Fruit fly (Drosophila melanogaster): ENCODE results near the gene CG31546.
A peak's percentile ranks its signal among the peaks of the same experiment; 100 is the strongest.

CG31546 gene

dm6 chr3R:5622985-5623630 is 12.3 kb downstream of the CG31546 start (continued):
- peak; percentile 61 for TF ChIP-seq CG4424 (GFP tag; optimal IDR thresholded peaks at IDR 0.05)
- TF ChIP-seq Mes4 (GFP tag; optimal IDR thresholded peaks at IDR 0.05), result peak; percentile 69
- peak; percentile 68 for TF ChIP-seq Lhr (GFP tag; optimal IDR thresholded peaks at IDR 0.05)
- TF ChIP-seq gsb-n (tag; optimal IDR thresholded peaks at IDR 0.05), result peak; percentile 83
- TF ChIP-seq CG5953 (GFP tag; IDR thresholded peaks at IDR 0.05), result no peak
- TF ChIP-seq slbo (GFP tag; IDR thresholded peaks at IDR 0.05), result no peak
- peak; percentile 77 for TF ChIP-seq Kr (GFP tag; optimal IDR thresholded peaks at IDR 0.05)
- TF ChIP-seq gcm (GFP tag; optimal IDR thresholded peaks at IDR 0.05), result peak; percentile 79
- TF ChIP-seq B-H2 (GFP tag; optimal IDR thresholded peaks at IDR 0.05), result peak; percentile 85
- TF ChIP-seq CG9727 (GFP tag; optimal IDR thresholded peaks at IDR 0.05), result peak; percentile 86
- TF ChIP-seq shn (GFP tag; optimal IDR thresholded peaks at IDR 0.05), result peak; percentile 52
- TF ChIP-seq Deaf1 (tag; optimal IDR thresholded peaks at IDR 0.05), result peak; percentile 37
- TF ChIP-seq Fer2 (tag; optimal IDR thresholded peaks at IDR 0.05), result peak; percentile 39
- TF ChIP-seq CG4730 (GFP tag; IDR thresholded peaks at IDR 0.05), result no peak
- TF ChIP-seq CG30431 (GFP tag; optimal IDR thresholded peaks at IDR 0.05), result no peak
- peak; percentile 56 for TF ChIP-seq CG17186 (GFP tag; optimal IDR thresholded peaks at IDR 0.05)
- peak; percentile 85 for TF ChIP-seq HLHmδ (GFP tag; optimal IDR thresholded peaks at IDR 0.05)
- TF ChIP-seq Med (GFP tag), result peak; percentile 96
- peak; percentile 30 for TF ChIP-seq pzg (GFP tag; optimal IDR thresholded peaks at IDR 0.05)
- TF ChIP-seq CG1603 (tag; optimal IDR thresholded peaks at IDR 0.05), result peak; percentile 81
- no peak for TF ChIP-seq ken (GFP tag; IDR thresholded peaks at IDR 0.05)
- peak; percentile 72 for TF ChIP-seq CG11504 (tag; optimal IDR thresholded peaks at IDR 0.05)
- no peak for TF ChIP-seq CG10321 (GFP tag; IDR thresholded peaks at IDR 0.05)
- TF ChIP-seq Nf-YA (GFP tag; IDR thresholded peaks at IDR 0.05), result no peak
- TF ChIP-seq lmd (GFP tag; IDR thresholded peaks at IDR 0.05), result no peak
- no peak for TF ChIP-seq sob (GFP tag; IDR thresholded peaks at IDR 0.05)
- peak; percentile 54 for TF ChIP-seq pho (GFP tag; optimal IDR thresholded peaks at IDR 0.05)
- peak; percentile 76 for TF ChIP-seq CG7745 (tag; optimal IDR thresholded peaks at IDR 0.05)
- no peak for TF ChIP-seq CG31441 (GFP tag; IDR thresholded peaks at IDR 0.05)
- no peak for TF ChIP-seq vvl (GFP tag; IDR thresholded peaks at IDR 0.05)
- TF ChIP-seq zfh1 (GFP tag; IDR thresholded peaks at IDR 0.05), result no peak
- TF ChIP-seq CG2202 (tag; optimal IDR thresholded peaks at IDR 0.05), result peak; percentile 85
- TF ChIP-seq twi (tag; optimal IDR thresholded peaks at IDR 0.05), result peak; percentile 72
- no peak for TF ChIP-seq Mrtf (GFP tag; IDR thresholded peaks at IDR 0.05)
- peak; percentile 11 to 82 for TF ChIP-seq bsh (GFP tag; optimal IDR thresholded peaks at IDR 0.05)
- no peak for TF ChIP-seq Hr39 (optimal IDR thresholded peaks at IDR 0.05)
- no peak for TF ChIP-seq zen2 (GFP tag; IDR thresholded peaks at IDR 0.05; ENCODE audit: partially characterized antibody)
- peak; percentile 73 for TF ChIP-seq CG12769 (tag; optimal IDR thresholded peaks at IDR 0.05)
- no peak for TF ChIP-seq knrl (GFP tag; IDR thresholded peaks at IDR 0.05; ENCODE audit: partially characterized antibody)
- TF ChIP-seq lab (GFP tag; optimal IDR thresholded peaks at IDR 0.05), result peak; percentile 92
- no peak for TF ChIP-seq CG43689 (GFP tag; IDR thresholded peaks at IDR 0.05)
- no peak for TF ChIP-seq pan (optimal IDR thresholded peaks at IDR 0.05)
- no peak for TF ChIP-seq pan (GFP tag; optimal IDR thresholded peaks at IDR 0.05 in 1 of 2, IDR thresholded peaks at IDR 0.05 in 1 of 2)
- TF ChIP-seq CG14050 (GFP tag; IDR thresholded peaks at IDR 0.05), result no peak
- TF ChIP-seq prd (optimal IDR thresholded peaks at IDR 0.05), result no peak
- TF ChIP-seq prd (GFP tag; IDR thresholded peaks at IDR 0.05), result no peak
- TF ChIP-seq tgo (GFP tag; IDR thresholded peaks at IDR 0.05), result no peak
- peak; percentile 45 for TF ChIP-seq CTCF (GFP tag; optimal IDR thresholded peaks at IDR 0.05)
- peak; percentile 42 for TF ChIP-seq CG9817 (tag; optimal IDR thresholded peaks at IDR 0.05)
- no peak for TF ChIP-seq so (GFP tag; IDR thresholded peaks at IDR 0.05)
- TF ChIP-seq grn (GFP tag; optimal IDR thresholded peaks at IDR 0.05), result peak; percentile 70
- TF ChIP-seq CG8388 (GFP tag; optimal IDR thresholded peaks at IDR 0.05), result peak; percentile 51
